Worm (Caenorhabditis elegans): ENCODE data around the gene ZK616.3.

Gene ZK616.3

ce11 chrIV:5391507-5392057 lies 5.3 kb upstream of the ZK616.3 start, which contains the start of the genes htp-1 and ZK616.5:
Gene htp-1, minus strand, starts transcription at chrIV:5391557.
Gene ZK616.5, plus strand, starts transcription at chrIV:5391929.
- no peak for TF ChIP-seq mxl-3 (GFP tag; optimal IDR thresholded peaks at IDR 0.05)
- no peak for TF ChIP-seq dmd-9 (GFP tag; IDR thresholded peaks at IDR 0.05)
- TF ChIP-seq fkh-10 (GFP tag; optimal IDR thresholded peaks at IDR 0.05) = no peak
- no peak for TF ChIP-seq nhr-11 (tag; optimal IDR thresholded peaks at IDR 0.05)
- no peak for TF ChIP-seq zag-1 (tag; optimal IDR thresholded peaks at IDR 0.05)

- TF ChIP-seq nhr-77 (tag; optimal IDR thresholded peaks at IDR 0.05) (peak; percentile 22), pqm-1 (tag; optimal IDR thresholded peaks at IDR 0.05) (peak; percentile 22), hif-1 (tag; optimal IDR thresholded peaks at IDR 0.05) (no peak), pha-4 (GFP tag; IDR thresholded peaks at IDR 0.05) (0 out of 2 replicates have a peak, but pooled peaks have one; percentile 17), pha-4 (tag; optimal IDR thresholded peaks at IDR 0.05) (no peak), dmd-6 (GFP tag; IDR thresholded peaks at IDR 0.05) (peak; percentile 56), snpc-4 (tag; optimal IDR thresholded peaks at IDR 0.05) (no peak), hlh-11 (tag; optimal IDR thresholded peaks at IDR 0.05) (peak; percentile 39), hlh-30 (tag; optimal IDR thresholded peaks at IDR 0.05; ENCODE audit: insufficient read depth) (peak; percentile 62), mep-1 (tag; optimal IDR thresholded peaks at IDR 0.05) (peak; percentile 21), nhr-28 (tag; optimal IDR thresholded peaks at IDR 0.05) (peak; percentile 39), ama-1 (optimal IDR thresholded peaks at IDR 0.05) (peak; percentile 53), duxl-1 (tag; optimal IDR thresholded peaks at IDR 0.05; ENCODE audit: poor library complexity) (peak; percentile 31), daf-16 (GFP tag; optimal IDR thresholded peaks at IDR 0.05) (no peak), daf-16 (tag; optimal IDR thresholded peaks at IDR 0.05) (peak; percentile 76), lin-38 (GFP tag; IDR thresholded peaks at IDR 0.05) (peak; percentile 34; the same call in 1 of the 2 replicates), madf-9 (GFP tag; conservative IDR thresholded peaks at IDR 0.05) (no peak), dve-1 (tag; optimal IDR thresholded peaks at IDR 0.05; ENCODE audit: insufficient read depth) (peak; percentile 71), mdt-29 (GFP tag; IDR thresholded peaks at IDR 0.05) (peak; percentile 63), gei-8 (GFP tag; optimal IDR thresholded peaks at IDR 0.05) (no peak), nhr-102 (tag; optimal IDR thresholded peaks at IDR 0.05) (no peak), saeg-2 (GFP tag; IDR thresholded peaks at IDR 0.05) (no peak), mes-2 (tag; optimal IDR thresholded peaks at IDR 0.05; ENCODE audit: poor library complexity, severe bottlenecking) (peak; percentile 16), vab-7 (GFP tag; IDR thresholded peaks at IDR 0.05) (no peak)
Measured at ce11 chrIV:5393566-5393965, 3.3 kb upstream of the ZK616.3 start.

- TF ChIP-seq F44E2.7 (GFP tag; IDR thresholded peaks at IDR 0.05) = no peak
- TF ChIP-seq nhr-76 (tag; optimal IDR thresholded peaks at IDR 0.05) = no peak
- TF ChIP-seq T20F7.1 (GFP tag; optimal IDR thresholded peaks at IDR 0.05) = peak; percentile 41
- TF ChIP-seq arid-1 (GFP tag; conservative IDR thresholded peaks at IDR 0.05) = no peak
- TF ChIP-seq fkh-10 (GFP tag; optimal IDR thresholded peaks at IDR 0.05) = no peak
- TF ChIP-seq nhr-48 (tag; optimal IDR thresholded peaks at IDR 0.05) = peak; percentile 25
- no peak for TF ChIP-seq attf-4 (tag; optimal IDR thresholded peaks at IDR 0.05)
- TF ChIP-seq F49E8.2 (tag; optimal IDR thresholded peaks at IDR 0.05; ENCODE audit: borderline replicate concordance) = no peak
- no peak for TF ChIP-seq ceh-44 (GFP tag; IDR thresholded peaks at IDR 0.05)
- peak; percentile 28 for TF ChIP-seq nhr-28 (tag; optimal IDR thresholded peaks at IDR 0.05)
- TF ChIP-seq pha-4 (GFP tag; IDR thresholded peaks at IDR 0.05) = peak; percentile 50; the same call in 1 of the 2 replicates
- peak; percentile 50 for TF ChIP-seq pha-4 (tag; optimal IDR thresholded peaks at IDR 0.05)
- no peak for TF ChIP-seq R02D3.7 (tag; optimal IDR thresholded peaks at IDR 0.05)
- no peak for TF ChIP-seq ceh-82 (tag; optimal IDR thresholded peaks at IDR 0.05)
- TF ChIP-seq vab-7 (GFP tag; IDR thresholded peaks at IDR 0.05) = no peak
- TF ChIP-seq egl-27 (tag; optimal IDR thresholded peaks at IDR 0.05) = no peak
- TF ChIP-seq ceh-28 (tag; optimal IDR thresholded peaks at IDR 0.05) = peak; percentile 44
- no peak for TF ChIP-seq lin-39 (tag; optimal IDR thresholded peaks at IDR 0.05)
- no peak for TF ChIP-seq lir-3 (tag; optimal IDR thresholded peaks at IDR 0.05)
- TF ChIP-seq hmg-1.1 (GFP tag; IDR thresholded peaks at IDR 0.05) = peak; percentile 68
- TF ChIP-seq rbr-2 (tag; optimal IDR thresholded peaks at IDR 0.05) = peak; percentile 78
- TF ChIP-seq lin-15B (tag; optimal IDR thresholded peaks at IDR 0.05) = no peak
- 0 out of 2 replicates have a peak, but pooled peaks have one; percentile 36 for TF ChIP-seq madf-9 (GFP tag; conservative IDR thresholded peaks at IDR 0.05)
- TF ChIP-seq unc-39 (tag; optimal IDR thresholded peaks at IDR 0.05) = no peak
- TF ChIP-seq daf-12 (tag; optimal IDR thresholded peaks at IDR 0.05) = no peak
- TF ChIP-seq mdt-29 (GFP tag; IDR thresholded peaks at IDR 0.05) = no peak
Measured at ce11 chrIV:5394687-5395086, 2.2 kb upstream of the ZK616.3 start, which contains the start of the genes perm-3 and swsn-6. Gene perm-3, minus strand, starts transcription at chrIV:5394804. Gene swsn-6, plus strand, starts transcription at chrIV:5395033.

Data from whole organism, L4 larva.